Worm (Caenorhabditis elegans) whole organism, mixed stage, embryonic: ENCODE results near the gene K10D2.5.

ENCODE experiments used
- bed-3 ChIP-seq: fragments of 200-800 bp; sonication (Bioruptor generic); optimal IDR thresholded peaks from 3 replicates; lab custom pipeline; 2018; ENCODE audit warnings: mild to moderate bottlenecking, missing genetic modification characterization, moderate library complexity, missing compliant biosample characterization
- ham-2 ChIP-seq: fragments of 200-800 bp; sonication (Bioruptor generic); optimal IDR thresholded peaks from 2 replicates; lab custom pipeline; 2018; ENCODE audit warnings: mild to moderate bottlenecking, missing genetic modification characterization, missing compliant biosample characterization
- mab-5 ChIP-seq: fragments of 150-350 bp; optimal IDR thresholded peaks from 2 replicates; lab custom pipeline; 2014; ENCODE audit warnings: missing biosample characterization, missing genetic modification characterization
- mep-1 ChIP-seq: fragments of 150-350 bp; optimal IDR thresholded peaks from 2 replicates; lab custom pipeline; 2017; ENCODE audit warnings: missing biosample characterization, missing genetic modification reagents, missing genetic modification characterization, inconsistent platforms
- nhr-28 ChIP-seq: fragments of 150-350 bp; optimal IDR thresholded peaks from 2 replicates; lab custom pipeline; 2014; ENCODE audit warnings: missing biosample characterization, missing genetic modification characterization
- pha-4 ChIP-seq: fragments of 150-350 bp; optimal IDR thresholded peaks from 2 replicates; lab custom pipeline; 2018; ENCODE audit warnings: missing biosample characterization, missing genetic modification reagents, missing genetic modification characterization
- snpc-4 ChIP-seq: fragments of 150-350 bp; optimal IDR thresholded peaks from 2 replicates; lab custom pipeline; 2014; ENCODE audit warnings: missing biosample characterization, missing genetic modification characterization
- unc-120 ChIP-seq: sonication (generic microtip); optimal IDR thresholded peaks from 2 replicates; lab custom pipeline; 2017; ENCODE audit warnings: missing genetic modification characterization, missing compliant biosample characterization; ENCODE audit not compliant: poor library complexity, severe bottlenecking
- unc-39 ChIP-seq: fragments of 150-350 bp; optimal IDR thresholded peaks from 2 replicates; lab custom pipeline; 2014; ENCODE audit warnings: missing biosample characterization, missing genetic modification characterization
- unc-62 ChIP-seq: fragments of 150-350 bp; optimal IDR thresholded peaks from 2 replicates; lab custom pipeline; 2014; ENCODE audit warnings: missing biosample characterization, missing genetic modification reagents, missing genetic modification characterization

ce11 chrIII:5140559-5140958 lies 32.0 kb upstream of the K10D2.5 start:
- TF ChIP-seq ham-2 (GFP tag; lab: Kevin White, UChicago) = no peak
- TF ChIP-seq mab-5 (tag; lab: Kevin White, UChicago) = no peak
- TF ChIP-seq bed-3 (GFP tag; lab: Kevin White, UChicago) = no peak
- no peak for TF ChIP-seq unc-39 (tag; lab: Kevin White, UChicago)
- TF ChIP-seq pha-4 (tag; lab: Kevin White, UChicago) = no peak
- TF ChIP-seq snpc-4 = no peak
- peak; percentile 49 for TF ChIP-seq unc-62 (GFP tag; lab: Kevin White, UChicago)
- TF ChIP-seq mep-1 (tag; lab: Kevin White, UChicago) = no peak
- TF ChIP-seq nhr-28 (tag; lab: Kevin White, UChicago) = no peak
- TF ChIP-seq unc-120 (tag; lab: Kevin White, UChicago) = no peak
